Worm (Caenorhabditis elegans): ENCODE data around the gene Y38A10A.2.
A peak's percentile ranks its signal among the peaks of the same experiment; 100 is the strongest.
"Not testable (repeated sequence)": the region's sequence is repeated elsewhere in the genome, so short reads cannot be mapped to it uniquely, and the experiment has no call there.

Gene Y38A10A.2

ce11 chrV:6069968-6070367 lies 6.7 kb upstream of the Y38A10A.2 start, which contains the start of gene fbxa-214:
TSS of gene fbxa-214 (minus strand) at chrV:6070068.
- not testable (repeated sequence) for TF ChIP-seq pqm-1, ZK546.5, daf-12 (tag; optimal IDR thresholded peaks at IDR 0.05)

- TF ChIP-seq nhr-67 (tag; optimal IDR thresholded peaks at IDR 0.05) (no peak), R02D3.7 (tag; optimal IDR thresholded peaks at IDR 0.05) (no peak), egl-27 (tag; optimal IDR thresholded peaks at IDR 0.05) (no peak), nhr-11 (tag; optimal IDR thresholded peaks at IDR 0.05) (no peak), ztf-11 (tag; optimal IDR thresholded peaks at IDR 0.05) (no peak), fos-1 (tag; optimal IDR thresholded peaks at IDR 0.05) (no peak), snpc-4 (tag; optimal IDR thresholded peaks at IDR 0.05) (no peak), mdl-1 (tag; optimal IDR thresholded peaks at IDR 0.05) (no peak), tbx-2 (tag; optimal IDR thresholded peaks at IDR 0.05) (no peak), ztf-4 (tag; optimal IDR thresholded peaks at IDR 0.05) (no peak), nhr-76 (tag; optimal IDR thresholded peaks at IDR 0.05) (no peak), ZK546.5 (tag; optimal IDR thresholded peaks at IDR 0.05) (no peak)
Observed at ce11 chrV:6067112-6067511, 3.9 kb upstream of the Y38A10A.2 start, which contains the start of gene srh-10. TSS of gene srh-10 (minus strand) at chrV:6067140.

ce11 chrV:6055289-6055688 lies 7.9 kb downstream of the Y38A10A.2 start, which contains the start of gene srd-20:
TSS of gene srd-20 (plus strand) at chrV:6055589.
- TF ChIP-seq nhr-76 (tag; optimal IDR thresholded peaks at IDR 0.05) = no peak
- no peak for TF ChIP-seq elt-1 (tag; optimal IDR thresholded peaks at IDR 0.05)
- no peak for TF ChIP-seq snpc-4 (tag; optimal IDR thresholded peaks at IDR 0.05)
- TF ChIP-seq daf-12 (tag; optimal IDR thresholded peaks at IDR 0.05) = no peak
- no peak for TF ChIP-seq egl-27 (tag; optimal IDR thresholded peaks at IDR 0.05)
- no peak for TF ChIP-seq egl-5 (tag; optimal IDR thresholded peaks at IDR 0.05)
- no peak for TF ChIP-seq tbx-2 (tag; optimal IDR thresholded peaks at IDR 0.05)
- no peak for TF ChIP-seq R02D3.7 (tag; optimal IDR thresholded peaks at IDR 0.05)
- TF ChIP-seq elt-3 (tag; optimal IDR thresholded peaks at IDR 0.05) = no peak
- no peak for TF ChIP-seq pqm-1 (tag; optimal IDR thresholded peaks at IDR 0.05)

ce11 chrV:6053188-6053687 lies 10.0 kb downstream of the Y38A10A.2 start, which contains the start of gene seip-1:
TSS of gene seip-1 (minus strand) at chrV:6053238.
- peak; percentile 79 for TF ChIP-seq jun-1 (tag; optimal IDR thresholded peaks at IDR 0.05)
- TF ChIP-seq nfya-1 (tag; optimal IDR thresholded peaks at IDR 0.05; ENCODE audit: insufficient read depth) = peak; percentile 87
- peak; percentile 32 for TF ChIP-seq egl-27 (tag; optimal IDR thresholded peaks at IDR 0.05)
- peak; percentile 55 for TF ChIP-seq nhr-25 (tag; optimal IDR thresholded peaks at IDR 0.05)
- TF ChIP-seq elt-1 (tag; optimal IDR thresholded peaks at IDR 0.05) = no peak
- peak; percentile 44 for TF ChIP-seq R02D3.7 (tag; optimal IDR thresholded peaks at IDR 0.05)
- TF ChIP-seq ztf-4 (tag; optimal IDR thresholded peaks at IDR 0.05) = no peak
- no peak for TF ChIP-seq aly-2 (tag; optimal IDR thresholded peaks at IDR 0.05)
- TF ChIP-seq pqm-1 (tag; optimal IDR thresholded peaks at IDR 0.05) = peak; percentile 78
- TF ChIP-seq nhr-11 (tag; optimal IDR thresholded peaks at IDR 0.05) = peak; percentile 39
- no peak for TF ChIP-seq nhr-237 (tag; optimal IDR thresholded peaks at IDR 0.05)
- peak; percentile 93 for TF ChIP-seq lin-15B (tag; optimal IDR thresholded peaks at IDR 0.05)
- TF ChIP-seq nhr-23 (tag; optimal IDR thresholded peaks at IDR 0.05) = peak; percentile 83
- peak; percentile 33 for TF ChIP-seq fkh-10 (GFP tag; optimal IDR thresholded peaks at IDR 0.05)
- TF ChIP-seq egl-5 (tag; optimal IDR thresholded peaks at IDR 0.05) = peak; percentile 41
- no peak for TF ChIP-seq ceh-82 (tag; optimal IDR thresholded peaks at IDR 0.05)
- TF ChIP-seq nhr-77 (tag; optimal IDR thresholded peaks at IDR 0.05) = no peak
- peak; percentile 89 for TF ChIP-seq skn-1 (tag; optimal IDR thresholded peaks at IDR 0.05)
- no peak for TF ChIP-seq ZK546.5 (tag; optimal IDR thresholded peaks at IDR 0.05)
- TF ChIP-seq ceh-16 (tag; optimal IDR thresholded peaks at IDR 0.05) = no peak
- TF ChIP-seq unc-39 (tag; optimal IDR thresholded peaks at IDR 0.05) = no peak
- peak; percentile 90 for TF ChIP-seq pha-4 (tag; optimal IDR thresholded peaks at IDR 0.05)
- peak; percentile 6 for TF ChIP-seq nhr-43 (tag; optimal IDR thresholded peaks at IDR 0.05; ENCODE audit: poor library complexity, severe bottlenecking)
- TF ChIP-seq tbx-2 (tag; optimal IDR thresholded peaks at IDR 0.05) = peak; percentile 27
- TF ChIP-seq unc-62 (GFP tag; optimal IDR thresholded peaks at IDR 0.05) = peak; percentile 30
- peak; percentile 23 for TF ChIP-seq ceh-28 (tag; optimal IDR thresholded peaks at IDR 0.05)
- TF ChIP-seq lsy-12 (tag; optimal IDR thresholded peaks at IDR 0.05) = peak; percentile 25
- no peak for TF ChIP-seq mml-1 (tag; optimal IDR thresholded peaks at IDR 0.05)
- TF ChIP-seq zag-1 (tag; optimal IDR thresholded peaks at IDR 0.05) = no peak
- TF ChIP-seq elt-3 (tag; optimal IDR thresholded peaks at IDR 0.05) = no peak
- peak; percentile 79 for TF ChIP-seq hmg-11 (tag; optimal IDR thresholded peaks at IDR 0.05)
- TF ChIP-seq mdl-1 (tag; optimal IDR thresholded peaks at IDR 0.05) = peak; percentile 6
- no peak for TF ChIP-seq ceh-9 (tag; optimal IDR thresholded peaks at IDR 0.05)
- no peak for TF ChIP-seq fkh-2 (tag; optimal IDR thresholded peaks at IDR 0.05)
- peak; percentile 82 for TF ChIP-seq snpc-4 (tag; optimal IDR thresholded peaks at IDR 0.05)
- TF ChIP-seq ama-1 (optimal IDR thresholded peaks at IDR 0.05) = peak; percentile 10
- no peak for TF ChIP-seq nhr-76 (tag; optimal IDR thresholded peaks at IDR 0.05)
- TF ChIP-seq eor-1 (tag; optimal IDR thresholded peaks at IDR 0.05) = no peak
- no peak for TF ChIP-seq nhr-67 (tag; optimal IDR thresholded peaks at IDR 0.05)
- peak; percentile 33 for TF ChIP-seq fos-1 (tag; optimal IDR thresholded peaks at IDR 0.05)
- no peak for TF ChIP-seq daf-12 (tag; optimal IDR thresholded peaks at IDR 0.05)
- no peak for TF ChIP-seq sea-2 (GFP tag; optimal IDR thresholded peaks at IDR 0.05)
- peak; percentile 79 for TF ChIP-seq elt-2 (tag; optimal IDR thresholded peaks at IDR 0.05)
